Fruit fly (Drosophila melanogaster): ENCODE measurements around the gene bc10.

Gene bc10

dm6 chr3L:5611732-5612250, 46.8 kb downstream of the bc10 start (continued):
- TF ChIP-seq PHDP (tag; optimal IDR thresholded peaks at IDR 0.05) (peak; percentile 90), CG9797 (GFP tag; optimal IDR thresholded peaks at IDR 0.05) (peak; percentile 4), Rfx (GFP tag; IDR thresholded peaks at IDR 0.05) (0 out of 2 replicates have a peak, but pooled peaks have one; percentile 16), CG8478 (optimal IDR thresholded peaks at IDR 0.05) (no peak), lola (GFP tag; optimal IDR thresholded peaks at IDR 0.05) (peak in 1 of 3 experiments; percentile 92), cad (GFP tag; optimal IDR thresholded peaks at IDR 0.05) (no peak), CG6813 (GFP tag; optimal IDR thresholded peaks at IDR 0.05) (peak; percentile 75), kah (GFP tag; optimal IDR thresholded peaks at IDR 0.05) (peak; percentile 63), danr (GFP tag; IDR thresholded peaks at IDR 0.05) (no peak), bsh (GFP tag; optimal IDR thresholded peaks at IDR 0.05) (peak; percentile 84 to 95), CG9437 (GFP tag; optimal IDR thresholded peaks at IDR 0.05) (peak; percentile 67), CG9876 (GFP tag; optimal IDR thresholded peaks at IDR 0.05) (no peak), Nf-YC (tag; optimal IDR thresholded peaks at IDR 0.05) (no peak), gro (GFP tag; optimal IDR thresholded peaks at IDR 0.05) (no peak), lbe (GFP tag; optimal IDR thresholded peaks at IDR 0.05) (peak; percentile 83), disco-r (GFP tag; optimal IDR thresholded peaks at IDR 0.05) (peak; percentile 24), CG13123 (GFP tag; optimal IDR thresholded peaks at IDR 0.05) (peak; percentile 31), CG6272 (GFP tag; IDR thresholded peaks at IDR 0.05) (peak; percentile 37), CG2678 (tag; optimal IDR thresholded peaks at IDR 0.05) (peak; percentile 92), CG5245 (GFP tag; optimal IDR thresholded peaks at IDR 0.05) (peak; percentile 61), jigr1 (GFP tag; IDR thresholded peaks at IDR 0.05) (no peak), CG12391 (tag; optimal IDR thresholded peaks at IDR 0.05) (peak; percentile 90), pho (GFP tag; optimal IDR thresholded peaks at IDR 0.05) (peak; percentile 25), CG15696 (tag; optimal IDR thresholded peaks at IDR 0.05) (peak; percentile 33), CG12659 (GFP tag; optimal IDR thresholded peaks at IDR 0.05) (peak; percentile 60), ATbp (GFP tag; optimal IDR thresholded peaks at IDR 0.05) (peak; percentile 82), CG12071 (GFP tag; optimal IDR thresholded peaks at IDR 0.05) (no peak), Sox102F (GFP tag; optimal IDR thresholded peaks at IDR 0.05) (peak; percentile 88), wdn (GFP tag; IDR thresholded peaks at IDR 0.05) (no peak), crp (GFP tag; optimal IDR thresholded peaks at IDR 0.05) (peak in 1 of 2 experiments; percentile 21), CG4404 (GFP tag; IDR thresholded peaks at IDR 0.05) (no peak), vvl (GFP tag; IDR thresholded peaks at IDR 0.05) (peak; percentile 92), CG15514 (GFP tag; optimal IDR thresholded peaks at IDR 0.05) (peak; percentile 9), dan (GFP tag; IDR thresholded peaks at IDR 0.05) (no peak), Taf1 (GFP tag; IDR thresholded peaks at IDR 0.05) (no peak), br (optimal IDR thresholded peaks at IDR 0.05) (no peak), vfl (GFP tag; optimal IDR thresholded peaks at IDR 0.05) (no peak), emc (GFP tag; optimal IDR thresholded peaks at IDR 0.05) (no peak), CG34422 (GFP tag; IDR thresholded peaks at IDR 0.05) (peak; percentile 68; the same call in 2 of the 3 replicates), gsb-n (tag; optimal IDR thresholded peaks at IDR 0.05) (peak; percentile 95), CG12155 (GFP tag; optimal IDR thresholded peaks at IDR 0.05) (peak; percentile 43), bab2 (GFP tag; optimal IDR thresholded peaks at IDR 0.05) (peak; percentile 42), Ada2b (GFP tag; IDR thresholded peaks at IDR 0.05) (peak; percentile 77), ham (GFP tag; IDR thresholded peaks at IDR 0.05) (no peak), Camta (GFP tag; optimal IDR thresholded peaks at IDR 0.05) (peak; percentile 1), ro (GFP tag; IDR thresholded peaks at IDR 0.05) (peak; percentile 60; the same call in 1 of the 2 replicates), CG32532 (GFP tag; IDR thresholded peaks at IDR 0.05) (no peak), exex (tag; optimal IDR thresholded peaks at IDR 0.05) (no peak), en (GFP tag; optimal IDR thresholded peaks at IDR 0.05) (peak; percentile 33), Deaf1 (tag; optimal IDR thresholded peaks at IDR 0.05) (peak; percentile 93), CG17829 (tag; optimal IDR thresholded peaks at IDR 0.05) (peak; percentile 91)
